Fruit fly (Drosophila melanogaster): ENCODE results near the gene Msp300.

Msp300 gene

dm6 chr2L:5059645-5060254 lies 40.9 kb upstream of the Msp300 start, which contains the start of gene Rpn11 (continued):
- TF ChIP-seq CG6765 (GFP tag; optimal IDR thresholded peaks at IDR 0.05) (no peak), CG10274 (GFP tag; optimal IDR thresholded peaks at IDR 0.05) (no peak), croc (GFP tag; conservative IDR thresholded peaks at IDR 0.05) (peak; percentile 21; the same call in 1 of the 3 replicates), CG8924 (tag; optimal IDR thresholded peaks at IDR 0.05) (peak; percentile 77), Nf-YB (GFP tag; optimal IDR thresholded peaks at IDR 0.05) (peak; percentile 37), pfk (GFP tag; optimal IDR thresholded peaks at IDR 0.05) (no peak), CG4404 (GFP tag; IDR thresholded peaks at IDR 0.05) (peak; percentile 47; the same call in 1 of the 2 replicates), CG13775 (GFP tag; optimal IDR thresholded peaks at IDR 0.05) (peak; percentile 79), onecut (GFP tag; IDR thresholded peaks at IDR 0.05) (no peak), Side (GFP tag; optimal IDR thresholded peaks at IDR 0.05) (no peak), lola (GFP tag; optimal IDR thresholded peaks at IDR 0.05) (peak in 1 of 3 experiments; percentile 80), Pdp1 (GFP tag; optimal IDR thresholded peaks at IDR 0.05) (peak; percentile 56 to 63), nmo (GFP tag; optimal IDR thresholded peaks at IDR 0.05) (peak; percentile 80), CG10209 (GFP tag; optimal IDR thresholded peaks at IDR 0.05) (peak; percentile 58), NC2β (GFP tag; optimal IDR thresholded peaks at IDR 0.05) (no peak), Bgb (GFP tag; IDR thresholded peaks at IDR 0.05; ENCODE audit: partially characterized antibody) (peak; percentile 36; the same call in 1 of the 2 replicates), ash1 (GFP tag; optimal IDR thresholded peaks at IDR 0.05) (no peak), CG14014 (GFP tag; IDR thresholded peaks at IDR 0.05) (no peak), CG2202 (tag; optimal IDR thresholded peaks at IDR 0.05) (no peak), Usf (GFP tag; optimal IDR thresholded peaks at IDR 0.05) (peak; percentile 7), Hsf (GFP tag; optimal IDR thresholded peaks at IDR 0.05) (peak; percentile 59), CG3407 (GFP tag; optimal IDR thresholded peaks at IDR 0.05) (peak; percentile 11), prd (optimal IDR thresholded peaks at IDR 0.05) (no peak), prd (GFP tag; IDR thresholded peaks at IDR 0.05) (peak; percentile 50), Hr78 (GFP tag; optimal IDR thresholded peaks at IDR 0.05) (no peak), CG7271 (tag; optimal IDR thresholded peaks at IDR 0.05) (no peak), lilli (GFP tag; optimal IDR thresholded peaks at IDR 0.05) (peak; percentile 59), CG42726 (GFP tag; IDR thresholded peaks at IDR 0.05; ENCODE audit: partially characterized antibody) (no peak), tio (GFP tag; optimal IDR thresholded peaks at IDR 0.05) (peak; percentile 45), CG10366 (GFP tag; IDR thresholded peaks at IDR 0.05) (no peak; the same call in 1 of the 2 replicates), CG9609 (GFP tag; optimal IDR thresholded peaks at IDR 0.05) (no peak), CG18764 (GFP tag; optimal IDR thresholded peaks at IDR 0.05) (peak; percentile 28), gcm (GFP tag; optimal IDR thresholded peaks at IDR 0.05) (peak; percentile 36), CG12659 (GFP tag; optimal IDR thresholded peaks at IDR 0.05) (peak; percentile 71), ewg (GFP tag; optimal IDR thresholded peaks at IDR 0.05) (peak; percentile 18), CG12071 (GFP tag; optimal IDR thresholded peaks at IDR 0.05) (no peak), pros (GFP tag; optimal IDR thresholded peaks at IDR 0.05) (no peak), so (GFP tag; IDR thresholded peaks at IDR 0.05) (no peak), cato (GFP tag; optimal IDR thresholded peaks at IDR 0.05; ENCODE audit: borderline replicate concordance) (peak; percentile 46), CG6175 (GFP tag; IDR thresholded peaks at IDR 0.05) (no peak), CG15514 (GFP tag; optimal IDR thresholded peaks at IDR 0.05) (peak; percentile 30), Scr (GFP tag; IDR thresholded peaks at IDR 0.05; ENCODE audit: partially characterized antibody) (peak; percentile 66), CG9932 (GFP tag; IDR thresholded peaks at IDR 0.05) (peak; percentile 63), repo (GFP tag; optimal IDR thresholded peaks at IDR 0.05) (no peak), Sin3A (optimal IDR thresholded peaks at IDR 0.05) (peak; percentile 6), CG17361 (GFP tag; IDR thresholded peaks at IDR 0.05) (peak; percentile 86), CG17328 (GFP tag; IDR thresholded peaks at IDR 0.05) (no peak), CG7987 (GFP tag; optimal IDR thresholded peaks at IDR 0.05) (no peak), sens (GFP tag) (peak; percentile 95)

Measured in whole organism, embryonic.